Fruit fly (Drosophila melanogaster) whole organism, adult: ENCODE results near the gene ATPsynGL.

Experiments
- CG11617 ChIP-seq: fragments of 200-800 bp; sonication (Bioruptor generic); optimal IDR thresholded peaks from 2 replicates; lab custom pipeline; 2017; ENCODE audit warnings: mild to moderate bottlenecking, missing biosample characterization, missing genetic modification reagents, missing genetic modification characterization
- CG1620 ChIP-seq: fragments of 200-800 bp; sonication (Bioruptor generic); optimal IDR thresholded peaks from 2 replicates; lab custom pipeline; 2016; ENCODE audit warnings: missing biosample characterization, missing genetic modification characterization
- CG5204 ChIP-seq: fragments of 200-800 bp; sonication (Bioruptor generic); optimal IDR thresholded peaks from 2 replicates; lab custom pipeline; 2016; ENCODE audit warnings: missing biosample characterization, missing genetic modification characterization
- CG7045 ChIP-seq: fragments of 200-800 bp; sonication (Bioruptor generic); optimal IDR thresholded peaks from 2 replicates; lab custom pipeline; 2017; ENCODE audit warnings: missing biosample characterization, mild to moderate bottlenecking, missing genetic modification characterization
- CG7101 ChIP-seq: fragments of 200-800 bp; sonication (Bioruptor generic); optimal IDR thresholded peaks from 2 replicates; lab custom pipeline; 2018; ENCODE audit warnings: missing biosample characterization, mild to moderate bottlenecking, missing genetic modification characterization, moderate library complexity
- Crg-1 ChIP-seq: fragments of 200-800 bp; sonication (Bioruptor generic); optimal IDR thresholded peaks from 2 replicates; lab custom pipeline; 2016; ENCODE audit warnings: missing biosample characterization, missing genetic modification characterization
- cic ChIP-seq: fragments of 200-800 bp; sonication (Bioruptor generic); optimal IDR thresholded peaks from 2 replicates; lab custom pipeline; 2017; ENCODE audit warnings: missing biosample characterization, mild to moderate bottlenecking, missing genetic modification characterization, moderate library complexity
- cnc ChIP-seq, 2 experiments: fragments of >200 bp; optimal IDR thresholded peaks; 2 replicates each; lab custom pipeline; 2017
- kay ChIP-seq: fragments of 200-800 bp; sonication (Bioruptor generic); peaks from one replicate; lab custom pipeline; 2016; ENCODE audit warnings: missing biosample characterization, missing genetic modification characterization, borderline replicate concordance
- ovo ChIP-seq: fragments of 200-800 bp; sonication (Bioruptor generic); optimal IDR thresholded peaks from 2 replicates; lab custom pipeline; 2016; ENCODE audit warnings: missing biosample characterization, missing genetic modification characterization
- pad ChIP-seq: fragments of 200-800 bp; sonication (Bioruptor generic); optimal IDR thresholded peaks from 3 replicates; lab custom pipeline; 2017; ENCODE audit warnings: missing biosample characterization, missing genetic modification characterization, mild to moderate bottlenecking, moderate library complexity, missing genetic modification reagents
- tj ChIP-seq: fragments of 200-800 bp; sonication (Bioruptor generic); optimal IDR thresholded peaks from 3 replicates; lab custom pipeline; 2017; ENCODE audit warnings: missing biosample characterization, mild to moderate bottlenecking, missing genetic modification characterization, moderate library complexity
- toe ChIP-seq: fragments of 200-800 bp; sonication (Bioruptor generic); optimal IDR thresholded peaks from 2 replicates; lab custom pipeline; 2016; ENCODE audit warnings: missing biosample characterization, missing genetic modification characterization

- TF ChIP-seq CG11617 = no peak
- TF ChIP-seq Crg-1 (GFP tag; lab: Kevin White, UChicago) = no peak
- TF ChIP-seq pad = no peak
- no peak for TF ChIP-seq toe (GFP tag; lab: Kevin White, UChicago)
- TF ChIP-seq tj = no peak
- TF ChIP-seq cnc (optimal IDR thresholded peaks at IDR 0.05; lab: Kevin White, UChicago) = no peak
- no peak for TF ChIP-seq cic (GFP tag; lab: Kevin White, UChicago)
- TF ChIP-seq CG5204 (GFP tag; lab: Kevin White, UChicago) = no peak
- no peak for TF ChIP-seq kay (GFP tag; lab: Kevin White, UChicago)
- no peak for TF ChIP-seq CG7045 (GFP tag; lab: Kevin White, UChicago)
- no peak for TF ChIP-seq ovo
- no peak for TF ChIP-seq CG7101 (tag; lab: Kevin White, UChicago)
- no peak for TF ChIP-seq CG1620 (GFP tag; lab: Kevin White, UChicago)
These were observed 5.6 kb upstream of the ATPsynGL start, which contains the start of gene Acp1 for dm6 chr2L:7741437-7741836.
